Fruit fly (Drosophila melanogaster) whole organism, adult: ENCODE measurements around the gene CG2444.

Experiments
- CG11617 ChIP-seq: fragments of 200-800 bp; sonication (Bioruptor generic); optimal IDR thresholded peaks from 2 replicates; lab custom pipeline; 2017; ENCODE audit warnings: mild to moderate bottlenecking, missing biosample characterization, missing genetic modification reagents, missing genetic modification characterization
- CG12768 ChIP-seq: fragments of 200-800 bp; sonication (Bioruptor generic); optimal IDR thresholded peaks from 2 replicates; lab custom pipeline; 2017; ENCODE audit warnings: missing biosample characterization, missing genetic modification characterization, mild to moderate bottlenecking, moderate library complexity, missing genetic modification reagents
- CG14711 ChIP-seq: fragments of 200-800 bp; sonication (Bioruptor generic); optimal IDR thresholded peaks from 2 replicates; lab custom pipeline; 2018; ENCODE audit warnings: missing biosample characterization, mild to moderate bottlenecking, missing genetic modification characterization, moderate library complexity
- CG1620 ChIP-seq: fragments of 200-800 bp; sonication (Bioruptor generic); optimal IDR thresholded peaks from 2 replicates; lab custom pipeline; 2016; ENCODE audit warnings: missing biosample characterization, missing genetic modification characterization
- CG33017 ChIP-seq: fragments of 200-800 bp; sonication (Bioruptor generic); optimal IDR thresholded peaks from 2 replicates; lab custom pipeline; 2018; ENCODE audit warnings: missing biosample characterization, mild to moderate bottlenecking, missing genetic modification characterization, moderate library complexity
- CG5204 ChIP-seq: fragments of 200-800 bp; sonication (Bioruptor generic); optimal IDR thresholded peaks from 2 replicates; lab custom pipeline; 2016; ENCODE audit warnings: missing biosample characterization, missing genetic modification characterization
- CG7045 ChIP-seq: fragments of 200-800 bp; sonication (Bioruptor generic); optimal IDR thresholded peaks from 2 replicates; lab custom pipeline; 2017; ENCODE audit warnings: missing biosample characterization, mild to moderate bottlenecking, missing genetic modification characterization
- CG7101 ChIP-seq: fragments of 200-800 bp; sonication (Bioruptor generic); optimal IDR thresholded peaks from 2 replicates; lab custom pipeline; 2018; ENCODE audit warnings: missing biosample characterization, mild to moderate bottlenecking, missing genetic modification characterization, moderate library complexity
- Clk ChIP-seq: fragments of 200-800 bp; sonication (Bioruptor generic); optimal IDR thresholded peaks from 2 replicates; lab custom pipeline; 2017; ENCODE audit warnings: missing biosample characterization, missing genetic modification characterization
- Crg-1 ChIP-seq: fragments of 200-800 bp; sonication (Bioruptor generic); optimal IDR thresholded peaks from 2 replicates; lab custom pipeline; 2016; ENCODE audit warnings: missing biosample characterization, missing genetic modification characterization
- Hr96 ChIP-seq: fragments of 200-800 bp; sonication (Bioruptor generic); optimal IDR thresholded peaks from 2 replicates; lab custom pipeline; 2016; ENCODE audit warnings: missing biosample characterization, missing genetic modification characterization
- Mnt ChIP-seq: fragments of 200-800 bp; sonication (Bioruptor generic); optimal IDR thresholded peaks from 2 replicates; lab custom pipeline; 2016; ENCODE audit warnings: missing biosample characterization, mild to moderate bottlenecking, missing genetic modification characterization
- bab1 ChIP-seq: fragments of 200-800 bp; sonication (Bioruptor generic); optimal IDR thresholded peaks from 3 replicates; lab custom pipeline; 2019; ENCODE audit warnings: missing biosample characterization, mild to moderate bottlenecking, missing genetic modification characterization, moderate library complexity
- cic ChIP-seq: fragments of 200-800 bp; sonication (Bioruptor generic); optimal IDR thresholded peaks from 2 replicates; lab custom pipeline; 2017; ENCODE audit warnings: missing biosample characterization, mild to moderate bottlenecking, missing genetic modification characterization, moderate library complexity
- cnc ChIP-seq, 2 experiments: fragments of >200 bp; optimal IDR thresholded peaks; 2 replicates each; lab custom pipeline; 2017
- kay ChIP-seq: fragments of 200-800 bp; sonication (Bioruptor generic); peaks from one replicate; lab custom pipeline; 2016; ENCODE audit warnings: missing biosample characterization, missing genetic modification characterization, borderline replicate concordance
- ovo ChIP-seq: fragments of 200-800 bp; sonication (Bioruptor generic); optimal IDR thresholded peaks from 2 replicates; lab custom pipeline; 2016; ENCODE audit warnings: missing biosample characterization, missing genetic modification characterization
- pad ChIP-seq: fragments of 200-800 bp; sonication (Bioruptor generic); optimal IDR thresholded peaks from 3 replicates; lab custom pipeline; 2017; ENCODE audit warnings: missing biosample characterization, missing genetic modification characterization, mild to moderate bottlenecking, moderate library complexity, missing genetic modification reagents
- tj ChIP-seq: fragments of 200-800 bp; sonication (Bioruptor generic); optimal IDR thresholded peaks from 3 replicates; lab custom pipeline; 2017; ENCODE audit warnings: missing biosample characterization, mild to moderate bottlenecking, missing genetic modification characterization, moderate library complexity
- toe ChIP-seq: fragments of 200-800 bp; sonication (Bioruptor generic); optimal IDR thresholded peaks from 2 replicates; lab custom pipeline; 2016; ENCODE audit warnings: missing biosample characterization, missing genetic modification characterization

CG2444 gene

dm6 chrX:11689669-11690068, 15.4 kb downstream of the CG2444 start:
- no peak for TF ChIP-seq CG11617 (GFP tag; lab: Kevin White, UChicago)
- TF ChIP-seq CG33017 (tag; lab: Kevin White, UChicago), result no peak
- TF ChIP-seq CG7045 (GFP tag; lab: Kevin White, UChicago), result no peak
- TF ChIP-seq tj, result no peak
- TF ChIP-seq Hr96 (GFP tag; lab: Kevin White, UChicago), result no peak
- TF ChIP-seq Crg-1 (GFP tag; lab: Kevin White, UChicago), result no peak
- no peak for TF ChIP-seq pad
- no peak for TF ChIP-seq Clk (GFP tag; lab: Kevin White, UChicago)
- no peak for TF ChIP-seq cic (GFP tag; lab: Kevin White, UChicago)
- no peak for TF ChIP-seq CG12768 (GFP tag; lab: Kevin White, UChicago)
- no peak for TF ChIP-seq CG14711
- no peak for TF ChIP-seq toe (GFP tag; lab: Kevin White, UChicago)
- TF ChIP-seq bab1 (GFP tag; lab: Kevin White, UChicago), result no peak
- no peak for TF ChIP-seq ovo (GFP tag; lab: Kevin White, UChicago)
- TF ChIP-seq CG7101 (tag; lab: Kevin White, UChicago), result no peak
- TF ChIP-seq cnc (optimal IDR thresholded peaks at IDR 0.05; lab: Kevin White, UChicago), result no peak
- no peak for TF ChIP-seq Mnt (GFP tag; lab: Kevin White, UChicago)
- TF ChIP-seq CG1620, result no peak
- TF ChIP-seq kay (GFP tag; lab: Kevin White, UChicago), result no peak
- TF ChIP-seq CG5204 (GFP tag; lab: Kevin White, UChicago), result no peak

- no peak for TF ChIP-seq CG7045 (GFP tag; lab: Kevin White, UChicago)
- TF ChIP-seq kay (GFP tag; lab: Kevin White, UChicago), result peak; percentile 20
- TF ChIP-seq pad, result no peak
Observed at dm6 chrX:11687666-11688492, 17.2 kb downstream of the CG2444 start.

dm6 chrX:11686675-11687074, 18.4 kb downstream of the CG2444 start:
- TF ChIP-seq CG33017 (tag; lab: Kevin White, UChicago) (no peak), CG7101 (tag; lab: Kevin White, UChicago) (no peak), Mnt (GFP tag; lab: Kevin White, UChicago) (no peak), CG14711 (no peak), CG1620 (no peak), ovo (GFP tag; lab: Kevin White, UChicago) (no peak), tj (no peak), CG7045 (GFP tag; lab: Kevin White, UChicago) (no peak), CG5204 (GFP tag; lab: Kevin White, UChicago) (no peak), bab1 (GFP tag; lab: Kevin White, UChicago) (no peak)

dm6 chrX:11685918-11686640, 19.0 kb downstream of the CG2444 start:
- TF ChIP-seq tj, result peak; percentile 45
- TF ChIP-seq CG1620, result no peak
- TF ChIP-seq CG12768 (GFP tag; lab: Kevin White, UChicago), result peak; percentile 12
- no peak for TF ChIP-seq kay (GFP tag; lab: Kevin White, UChicago)
- TF ChIP-seq CG7101 (tag; lab: Kevin White, UChicago), result peak; percentile 29
- TF ChIP-seq Mnt (GFP tag; lab: Kevin White, UChicago), result peak; percentile 57
- TF ChIP-seq CG7045 (GFP tag; lab: Kevin White, UChicago), result peak; percentile 1
- no peak for TF ChIP-seq Hr96 (GFP tag; lab: Kevin White, UChicago)
- TF ChIP-seq CG14711, result peak; percentile 16
- TF ChIP-seq CG5204 (GFP tag; lab: Kevin White, UChicago), result no peak
- TF ChIP-seq ovo (GFP tag; lab: Kevin White, UChicago), result peak; percentile 68
- TF ChIP-seq toe (GFP tag; lab: Kevin White, UChicago), result no peak
- no peak for TF ChIP-seq CG33017 (tag; lab: Kevin White, UChicago)
- TF ChIP-seq Crg-1 (GFP tag; lab: Kevin White, UChicago), result peak; percentile 23
- TF ChIP-seq cnc (optimal IDR thresholded peaks at IDR 0.05; lab: Kevin White, UChicago), result no peak
- TF ChIP-seq cic (GFP tag; lab: Kevin White, UChicago), result peak; percentile 61
- peak; percentile 37 for TF ChIP-seq CG11617 (GFP tag; lab: Kevin White, UChicago)
- peak; percentile 49 for TF ChIP-seq pad
- TF ChIP-seq Clk (GFP tag; lab: Kevin White, UChicago), result no peak
- TF ChIP-seq bab1 (GFP tag; lab: Kevin White, UChicago), result peak; percentile 33

- TF ChIP-seq Clk (GFP tag; lab: Kevin White, UChicago) (no peak), CG11617 (GFP tag; lab: Kevin White, UChicago) (peak; percentile 19), CG33017 (tag; lab: Kevin White, UChicago) (no peak), Mnt (GFP tag; lab: Kevin White, UChicago) (peak; percentile 43), ovo (GFP tag; lab: Kevin White, UChicago) (peak; percentile 50), CG1620 (no peak), pad (no peak), kay (GFP tag; lab: Kevin White, UChicago) (peak; percentile 55), toe (GFP tag; lab: Kevin White, UChicago) (no peak), Hr96 (GFP tag; lab: Kevin White, UChicago) (no peak), CG5204 (GFP tag; lab: Kevin White, UChicago) (no peak), tj (peak; percentile 47), CG7101 (tag; lab: Kevin White, UChicago) (no peak), bab1 (GFP tag; lab: Kevin White, UChicago) (peak; percentile 44), CG12768 (GFP tag; lab: Kevin White, UChicago) (no peak), Crg-1 (GFP tag; lab: Kevin White, UChicago) (peak; percentile 23), CG14711 (no peak), cnc (optimal IDR thresholded peaks at IDR 0.05; lab: Kevin White, UChicago) (no peak), cic (GFP tag; lab: Kevin White, UChicago) (no peak)
Observed at dm6 chrX:11684462-11684861, 20.6 kb downstream of the CG2444 start.
